Worm (Caenorhabditis elegans): ENCODE measurements around the gene pinn-4.

ce11 chrII:13414554-13415057, 11.8 kb downstream of the pinn-4 start, which contains the start of gene Y48E1C.1:
- no peak for TF ChIP-seq mxl-2 (GFP tag; conservative IDR thresholded peaks at IDR 0.05)
- no peak for TF ChIP-seq nhr-111 (GFP tag; optimal IDR thresholded peaks at IDR 0.05)
- no peak for TF ChIP-seq hlh-30 (tag; optimal IDR thresholded peaks at IDR 0.05; ENCODE audit: insufficient read depth)
- no peak for TF ChIP-seq unc-130 (GFP tag; optimal IDR thresholded peaks at IDR 0.05)
- no peak for TF ChIP-seq ZK546.5 (tag; optimal IDR thresholded peaks at IDR 0.05)
- TF ChIP-seq sdz-12 (GFP tag; optimal IDR thresholded peaks at IDR 0.05): no peak
- TF ChIP-seq ces-1 (GFP tag; optimal IDR thresholded peaks at IDR 0.05): no peak
- TF ChIP-seq set-16 (GFP tag; IDR thresholded peaks at IDR 0.05): no peak
- no peak for TF ChIP-seq pqm-1 (tag; optimal IDR thresholded peaks at IDR 0.05)
